Worm (Caenorhabditis elegans): ENCODE measurements around the gene srx-21.

DNA sequence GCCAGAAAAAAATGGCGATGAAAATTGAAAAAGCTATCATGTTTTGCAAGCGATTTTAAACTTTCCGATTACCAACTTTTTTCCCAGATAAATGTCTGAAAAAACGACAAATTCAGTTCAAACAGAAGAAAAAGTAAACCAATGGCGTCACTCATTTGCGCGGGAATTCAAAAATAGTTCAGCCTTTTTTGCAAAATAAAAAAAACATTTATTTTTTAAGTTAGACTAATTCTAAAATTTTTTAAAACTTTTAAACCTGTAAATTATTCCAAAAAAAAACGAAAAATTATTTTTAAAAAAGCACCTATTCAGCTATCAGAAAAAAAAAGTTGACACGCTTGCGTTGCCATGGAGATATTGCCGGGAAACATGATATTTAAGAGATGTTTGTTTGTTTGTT lies 36.0 kb downstream of the srx-21 start, which contains the start of gene cyp-33C11:
- no peak for TF ChIP-seq gei-17 (GFP tag; optimal IDR thresholded peaks at IDR 0.05)
- no peak for TF ChIP-seq ama-1 (optimal IDR thresholded peaks at IDR 0.05)
- no peak for TF ChIP-seq ama-1 (GFP tag; optimal IDR thresholded peaks at IDR 0.05)
- TF ChIP-seq Y67H2A.10 (GFP tag; conservative IDR thresholded peaks at IDR 0.05): no peak
- no peak for TF ChIP-seq cebp-2 (GFP tag; IDR thresholded peaks at IDR 0.05)
- TF ChIP-seq hlh-12 (tag; optimal IDR thresholded peaks at IDR 0.05): no peak
- no peak for TF ChIP-seq pha-4 (tag; optimal IDR thresholded peaks at IDR 0.05)
- TF ChIP-seq mcd-1 (GFP tag; IDR thresholded peaks at IDR 0.05): no peak
- no peak for TF ChIP-seq ets-4 (GFP tag; optimal IDR thresholded peaks at IDR 0.05)
